Worm (Caenorhabditis elegans): Measurements from ENCODE around the gene cyp-35C1.

DNA sequence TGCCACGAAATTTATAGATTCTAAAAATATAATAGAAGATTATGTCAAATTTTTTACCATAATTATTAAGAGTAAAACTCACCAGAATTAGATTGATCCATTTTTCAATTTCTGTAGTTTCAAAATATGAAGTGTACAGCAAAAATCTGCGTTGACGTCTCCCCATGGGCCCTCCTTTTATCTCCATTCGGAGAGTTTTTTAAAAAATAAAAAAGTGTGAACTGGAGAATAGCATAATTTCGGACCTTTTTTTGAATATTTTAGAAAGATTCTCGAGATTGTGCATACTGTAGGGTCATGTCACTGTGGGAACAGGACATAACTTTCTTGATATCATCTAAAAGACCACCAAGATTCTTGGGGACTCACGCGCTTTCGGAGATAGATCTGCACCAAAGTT lies 43.8 kb upstream of the cyp-35C1 start, which contains the start of gene dpr-1:
- TF ChIP-seq mab-5 (tag; optimal IDR thresholded peaks at IDR 0.05) (no peak), ztf-11 (tag; optimal IDR thresholded peaks at IDR 0.05) (no peak), lin-13 (tag; optimal IDR thresholded peaks at IDR 0.05) (no peak), unc-62 (GFP tag; optimal IDR thresholded peaks at IDR 0.05) (no peak)

Data from whole organism, mixed stage, embryonic.